Worm (Caenorhabditis elegans) whole organism, midembryonic: Measurements from ENCODE around the gene rpl-3.
"Not testable (repeated sequence)": the region's sequence is repeated elsewhere in the genome, so short reads cannot be mapped to it uniquely, and the experiment has no call there.

Experiments used
- ref-1 ChIP-seq: fragments of 200-800 bp; sonication (Bioruptor generic); conservative IDR thresholded peaks from 2 replicates; pipeline ENCODE4 v1.3.6; 2022; ENCODE audit warnings: missing genetic modification reagents, missing genetic modification characterization, missing compliant biosample characterization
- ztf-23 ChIP-seq: fragments of 200-800 bp; sonication (Bioruptor generic); IDR thresholded peaks from 2 replicates; pipeline ENCODE4 v1.3.6; 2022; ENCODE audit warnings: missing genetic modification reagents, missing genetic modification characterization, missing compliant biosample characterization

- TF ChIP-seq ztf-23, ref-1 (GFP tag; lab: Robert Waterston, UW): not testable (repeated sequence)
Observed at ce11 chrIII:3840279-3840678, 27.4 kb upstream of the rpl-3 start, which contains the start of gene C36A4.11.
